Fruit fly (Drosophila melanogaster): ENCODE results near the gene TORIP.
A peak's percentile ranks its signal among the peaks of the same experiment; 100 is the strongest.

The TORIP gene

dm6 chr3L:19794203-19794802, 10.6 kb downstream of the TORIP start:
- no peak for TF ChIP-seq abd-A (tag; optimal IDR thresholded peaks at IDR 0.05)
- no peak for TF ChIP-seq CkIIα-i1 (GFP tag; IDR thresholded peaks at IDR 0.05)
- TF ChIP-seq dysf (GFP tag; IDR thresholded peaks at IDR 0.05), result peak; percentile 81; the same call in 2 of the 3 replicates
- no peak for TF ChIP-seq dati (GFP tag; IDR thresholded peaks at IDR 0.05)
- peak; percentile 92 for TF ChIP-seq Fer1 (GFP tag; optimal IDR thresholded peaks at IDR 0.05)
- peak; percentile 59; the same call in 2 of the 3 replicates for TF ChIP-seq Optix (GFP tag; IDR thresholded peaks at IDR 0.05)
- TF ChIP-seq CG2678 (tag; optimal IDR thresholded peaks at IDR 0.05), result peak; percentile 94
- peak; percentile 82 for TF ChIP-seq CG9932 (GFP tag; IDR thresholded peaks at IDR 0.05)
- TF ChIP-seq chinmo (GFP tag; IDR thresholded peaks at IDR 0.05; ENCODE audit: partially characterized antibody), result peak; percentile 67; the same call in 1 of the 4 replicates
- TF ChIP-seq sima (GFP tag; optimal IDR thresholded peaks at IDR 0.05), result no peak
- no peak for TF ChIP-seq hkb (optimal IDR thresholded peaks at IDR 0.05)
- TF ChIP-seq hkb (GFP tag; IDR thresholded peaks at IDR 0.05), result peak; percentile 68
- TF ChIP-seq CG4617 (GFP tag; optimal IDR thresholded peaks at IDR 0.05; ENCODE audit: borderline replicate concordance), result no peak
- TF ChIP-seq slbo (GFP tag; IDR thresholded peaks at IDR 0.05), result peak; percentile 82
- TF ChIP-seq slp2 (GFP tag; optimal IDR thresholded peaks at IDR 0.05), result peak; percentile 73
- TF ChIP-seq H15 (GFP tag; IDR thresholded peaks at IDR 0.05), result peak; percentile 60; the same call in 1 of the 3 replicates
- TF ChIP-seq Fer3 (tag; optimal IDR thresholded peaks at IDR 0.05), result peak; percentile 77
- TF ChIP-seq CG4282 (GFP tag; optimal IDR thresholded peaks at IDR 0.05), result peak; percentile 68
- TF ChIP-seq CG12236 (GFP tag; optimal IDR thresholded peaks at IDR 0.05), result peak; percentile 47
- peak; percentile 49 for TF ChIP-seq ssp (GFP tag; IDR thresholded peaks at IDR 0.05)
- TF ChIP-seq kni (GFP tag; optimal IDR thresholded peaks at IDR 0.05), result peak; percentile 5
- TF ChIP-seq tin (GFP tag; optimal IDR thresholded peaks at IDR 0.05), result peak; percentile 84
- peak; percentile 33; the same call in 1 of the 4 replicates for TF ChIP-seq Dll (GFP tag; IDR thresholded peaks at IDR 0.05; ENCODE audit: partially characterized antibody)
- no peak for TF ChIP-seq bigmax (GFP tag; optimal IDR thresholded peaks at IDR 0.05)
- TF ChIP-seq CG17612 (GFP tag; IDR thresholded peaks at IDR 0.05), result no peak
- TF ChIP-seq h (optimal IDR thresholded peaks at IDR 0.05), result no peak
- peak; percentile 73 for TF ChIP-seq CG1529 (GFP tag; optimal IDR thresholded peaks at IDR 0.05)
- TF ChIP-seq nmo (GFP tag; optimal IDR thresholded peaks at IDR 0.05), result peak; percentile 92
- TF ChIP-seq CG10431 (GFP tag; optimal IDR thresholded peaks at IDR 0.05), result peak; percentile 72
- peak; percentile 57 for TF ChIP-seq Bgb (GFP tag; IDR thresholded peaks at IDR 0.05; ENCODE audit: partially characterized antibody)
- TF ChIP-seq Ssrp (tag; optimal IDR thresholded peaks at IDR 0.05), result peak; percentile 83
- TF ChIP-seq sc (optimal IDR thresholded peaks at IDR 0.05), result no peak
- peak; percentile 63 for TF ChIP-seq sc (GFP tag; optimal IDR thresholded peaks at IDR 0.05)
- no peak for TF ChIP-seq crp (GFP tag; optimal IDR thresholded peaks at IDR 0.05)
- TF ChIP-seq org-1 (GFP tag; optimal IDR thresholded peaks at IDR 0.05), result peak; percentile 85
- TF ChIP-seq nerfin-1 (tag; optimal IDR thresholded peaks at IDR 0.05), result peak; percentile 84
- no peak for TF ChIP-seq dan (GFP tag; IDR thresholded peaks at IDR 0.05)
- no peak for TF ChIP-seq CG8478 (optimal IDR thresholded peaks at IDR 0.05)
- no peak; the same call in 1 of the 2 replicates for TF ChIP-seq Oaz (GFP tag; IDR thresholded peaks at IDR 0.05)
- peak; percentile 57; the same call in 2 of the 3 replicates for TF ChIP-seq B-H1 (GFP tag; IDR thresholded peaks at IDR 0.05)
- TF ChIP-seq pho (GFP tag; optimal IDR thresholded peaks at IDR 0.05), result peak; percentile 81
- no peak for TF ChIP-seq knrl (GFP tag; IDR thresholded peaks at IDR 0.05; ENCODE audit: partially characterized antibody)
- TF ChIP-seq Jarid2 (GFP tag; optimal IDR thresholded peaks at IDR 0.05), result peak; percentile 61
- TF ChIP-seq Adf1 (GFP tag; IDR thresholded peaks at IDR 0.05), result peak; percentile 56
- TF ChIP-seq Opbp (GFP tag; IDR thresholded peaks at IDR 0.05; ENCODE audit: partially characterized antibody), result no peak
- peak; percentile 74 for TF ChIP-seq tgo (GFP tag; IDR thresholded peaks at IDR 0.05)
- peak; percentile 92 for TF ChIP-seq CG34376 (GFP tag; optimal IDR thresholded peaks at IDR 0.05)
- TF ChIP-seq run (tag; optimal IDR thresholded peaks at IDR 0.05), result peak; percentile 73
- TF ChIP-seq p53 (GFP tag; optimal IDR thresholded peaks at IDR 0.05), result no peak
- TF ChIP-seq sd (tag; optimal IDR thresholded peaks at IDR 0.05), result no peak
- peak; percentile 76 for TF ChIP-seq Chrac-16 (GFP tag; optimal IDR thresholded peaks at IDR 0.05)
